Worm (Caenorhabditis elegans) whole organism, mixed stage, embryonic: ENCODE data around the gene C49H3.4.

Experiments
- M03D4.4 ChIP-seq: sonication (generic microtip); optimal IDR thresholded peaks from 2 replicates; lab custom pipeline; 2017; ENCODE audit warnings: mild to moderate bottlenecking, missing genetic modification characterization, missing compliant biosample characterization
- bed-3 ChIP-seq: fragments of 200-800 bp; sonication (Bioruptor generic); optimal IDR thresholded peaks from 3 replicates; lab custom pipeline; 2018; ENCODE audit warnings: mild to moderate bottlenecking, missing genetic modification characterization, moderate library complexity, missing compliant biosample characterization
- blmp-1 ChIP-seq: fragments of 150-350 bp; optimal IDR thresholded peaks from 2 replicates; lab custom pipeline; 2014; ENCODE audit warnings: missing biosample characterization, missing genetic modification characterization
- ceh-39 ChIP-seq: fragments of 150-350 bp; optimal IDR thresholded peaks from 2 replicates; lab custom pipeline; 2014; ENCODE audit warnings: missing biosample characterization, missing genetic modification characterization
- ceh-43 ChIP-seq: fragments of 200-800 bp; sonication (Bioruptor generic); optimal IDR thresholded peaks from 2 replicates; lab custom pipeline; 2018; ENCODE audit warnings: mild to moderate bottlenecking, missing genetic modification characterization, moderate library complexity, missing compliant biosample characterization
- ceh-83 ChIP-seq: fragments of 200-800 bp; sonication (Bioruptor generic); optimal IDR thresholded peaks from 2 replicates; lab custom pipeline; 2018; ENCODE audit warnings: mild to moderate bottlenecking, missing genetic modification characterization, missing compliant biosample characterization
- ces-1 ChIP-seq: fragments of 150-350 bp; optimal IDR thresholded peaks from 2 replicates; lab custom pipeline; 2014; ENCODE audit warnings: missing biosample characterization, missing genetic modification reagents, missing genetic modification characterization
- cnd-1 ChIP-seq: fragments of 200-800 bp; sonication (Bioruptor generic); optimal IDR thresholded peaks from 2 replicates; lab custom pipeline; 2018; ENCODE audit warnings: mild to moderate bottlenecking, missing genetic modification characterization, missing compliant biosample characterization
- drap-1 ChIP-seq: fragments of 200-800 bp; sonication (Bioruptor generic); optimal IDR thresholded peaks from 3 replicates; lab custom pipeline; 2018; ENCODE audit warnings: mild to moderate bottlenecking, missing genetic modification characterization, missing compliant biosample characterization
- elt-1 ChIP-seq: sonication (generic microtip); optimal IDR thresholded peaks from 2 replicates; lab custom pipeline; 2017; ENCODE audit warnings: missing genetic modification characterization, mild to moderate bottlenecking, missing compliant biosample characterization, antibody characterized with exemption, moderate library complexity, borderline replicate concordance; ENCODE audit not compliant: insufficient read depth
- elt-3 ChIP-seq: fragments of 150-350 bp; optimal IDR thresholded peaks from 2 replicates; lab custom pipeline; 2014; ENCODE audit warnings: missing biosample characterization, missing genetic modification characterization
- ham-2 ChIP-seq: fragments of 200-800 bp; sonication (Bioruptor generic); optimal IDR thresholded peaks from 2 replicates; lab custom pipeline; 2018; ENCODE audit warnings: mild to moderate bottlenecking, missing genetic modification characterization, missing compliant biosample characterization
- hlh-1 ChIP-seq: fragments of 150-350 bp; optimal IDR thresholded peaks from 2 replicates; lab custom pipeline; 2014; ENCODE audit warnings: missing biosample characterization, missing genetic modification reagents, missing genetic modification characterization
- lsy-2 ChIP-seq: fragments of 150-350 bp; optimal IDR thresholded peaks from 2 replicates; lab custom pipeline; 2014; ENCODE audit warnings: missing biosample characterization, missing genetic modification characterization
- mab-5 ChIP-seq: fragments of 150-350 bp; optimal IDR thresholded peaks from 2 replicates; lab custom pipeline; 2014; ENCODE audit warnings: missing biosample characterization, missing genetic modification characterization
- mep-1 ChIP-seq: fragments of 150-350 bp; optimal IDR thresholded peaks from 2 replicates; lab custom pipeline; 2017; ENCODE audit warnings: missing biosample characterization, missing genetic modification reagents, missing genetic modification characterization, inconsistent platforms
- nhr-12 ChIP-seq: fragments of 150-350 bp; optimal IDR thresholded peaks from 2 replicates; lab custom pipeline; 2014; ENCODE audit warnings: missing biosample characterization, missing genetic modification characterization
- nhr-2 ChIP-seq: fragments of 150-350 bp; optimal IDR thresholded peaks from 2 replicates; lab custom pipeline; 2014; ENCODE audit warnings: missing biosample characterization, missing genetic modification characterization
- nhr-28 ChIP-seq: fragments of 150-350 bp; optimal IDR thresholded peaks from 2 replicates; lab custom pipeline; 2014; ENCODE audit warnings: missing biosample characterization, missing genetic modification characterization
- pha-4 ChIP-seq: fragments of 150-350 bp; optimal IDR thresholded peaks from 2 replicates; lab custom pipeline; 2018; ENCODE audit warnings: missing biosample characterization, missing genetic modification reagents, missing genetic modification characterization
- sem-2 ChIP-seq: fragments of 200-800 bp; sonication (Bioruptor generic); optimal IDR thresholded peaks from 2 replicates; lab custom pipeline; 2018; ENCODE audit warnings: mild to moderate bottlenecking, missing genetic modification characterization, missing compliant biosample characterization
- snpc-4 ChIP-seq: fragments of 150-350 bp; optimal IDR thresholded peaks from 2 replicates; lab custom pipeline; 2014; ENCODE audit warnings: missing biosample characterization, missing genetic modification characterization
- sptf-1 ChIP-seq: sonication (generic microtip); optimal IDR thresholded peaks from 2 replicates; lab custom pipeline; 2017; ENCODE audit warnings: mild to moderate bottlenecking, missing genetic modification characterization, moderate library complexity, missing compliant biosample characterization
- tbx-8 ChIP-seq: fragments of 200-800 bp; sonication (Bioruptor generic); optimal IDR thresholded peaks from 2 replicates; lab custom pipeline; 2018; ENCODE audit warnings: mild to moderate bottlenecking, missing genetic modification characterization, moderate library complexity, missing compliant biosample characterization
- unc-120 ChIP-seq: sonication (generic microtip); optimal IDR thresholded peaks from 2 replicates; lab custom pipeline; 2017; ENCODE audit warnings: missing genetic modification characterization, missing compliant biosample characterization; ENCODE audit not compliant: poor library complexity, severe bottlenecking
- unc-39 ChIP-seq: fragments of 150-350 bp; optimal IDR thresholded peaks from 2 replicates; lab custom pipeline; 2014; ENCODE audit warnings: missing biosample characterization, missing genetic modification characterization
- unc-62 ChIP-seq: fragments of 150-350 bp; optimal IDR thresholded peaks from 2 replicates; lab custom pipeline; 2014; ENCODE audit warnings: missing biosample characterization, missing genetic modification reagents, missing genetic modification characterization
- zip-8 ChIP-seq: fragments of 150-350 bp; optimal IDR thresholded peaks from 2 replicates; lab custom pipeline; 2014; ENCODE audit warnings: missing biosample characterization, missing genetic modification characterization
- ztf-11 ChIP-seq: fragments of 150-350 bp; optimal IDR thresholded peaks from 2 replicates; lab custom pipeline; 2014; ENCODE audit warnings: missing biosample characterization, missing genetic modification characterization

The C49H3.4 gene

DNA sequence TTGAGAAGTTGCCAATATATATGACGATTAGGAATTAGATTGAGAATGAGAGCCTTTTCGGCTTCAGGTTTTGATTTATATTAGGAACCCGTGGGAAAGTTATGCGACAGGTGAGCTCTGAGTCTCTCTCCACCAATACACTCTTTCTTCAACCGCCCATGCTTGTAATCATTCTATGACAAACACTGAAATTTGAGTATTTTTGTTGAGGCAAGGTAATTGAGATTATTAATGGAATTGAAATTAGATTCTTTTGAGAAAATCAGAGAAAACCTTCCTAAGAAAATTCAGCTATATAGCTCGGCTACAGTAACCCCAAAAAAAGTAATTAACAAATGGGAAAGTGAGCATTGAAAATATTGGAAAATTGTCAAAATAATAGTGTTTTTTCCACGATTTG, 40.8 kb downstream of the C49H3.4 start, which contains the start of gene ceh-19:
ceh-19 (minus strand) TSS at position 101 of the 400 bp plus-strand sequence.
- TF ChIP-seq cnd-1 (tag; lab: Kevin White, UChicago) (no peak), snpc-4 (tag; lab: Kevin White, UChicago) (no peak), pha-4 (tag; lab: Kevin White, UChicago) (no peak)

DNA sequence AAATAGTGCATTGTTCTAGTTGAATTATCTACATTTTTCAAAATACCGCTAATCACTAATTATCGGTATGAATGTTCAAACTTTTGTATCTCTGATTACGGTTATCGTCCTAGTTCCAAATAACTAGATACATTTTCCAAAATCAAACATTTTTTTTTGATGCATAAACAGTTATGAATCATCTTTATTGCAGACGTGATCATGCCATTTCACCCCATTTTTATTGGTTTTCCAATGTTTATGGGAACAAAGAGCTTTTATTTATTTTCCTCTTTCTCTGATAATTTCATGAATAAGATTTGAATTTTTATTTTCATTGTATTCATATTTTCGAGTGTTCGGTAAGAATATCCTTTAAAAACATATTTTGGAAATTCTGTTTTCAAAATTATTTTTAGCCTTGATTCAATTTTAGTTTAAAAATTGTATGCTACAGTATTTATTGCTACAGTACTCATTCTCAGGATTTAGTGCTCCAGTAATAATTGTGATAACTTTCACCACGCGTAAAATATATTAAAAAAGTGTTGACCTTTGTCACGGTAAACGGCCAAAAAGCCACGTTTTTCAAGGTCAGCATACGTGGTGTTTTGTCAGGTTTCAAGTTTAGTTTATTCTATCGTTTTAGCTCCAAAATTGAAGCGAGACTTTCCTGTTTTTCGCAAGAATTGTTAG, 41.7 kb downstream of the C49H3.4 start, which contains the start of gene csr-1:
csr-1 (plus strand) TSS at position 625 of the 675 bp plus-strand sequence.
- no peak for TF ChIP-seq tbx-8 (GFP tag; lab: Kevin White, UChicago)
- no peak for TF ChIP-seq ceh-83 (GFP tag; lab: Kevin White, UChicago)
- TF ChIP-seq nhr-28, result no peak
- TF ChIP-seq sptf-1 (tag; lab: Kevin White, UChicago), result no peak
- TF ChIP-seq unc-39 (tag; lab: Kevin White, UChicago), result no peak
- no peak for TF ChIP-seq zip-8
- no peak for TF ChIP-seq unc-62 (GFP tag; lab: Kevin White, UChicago)

DNA sequence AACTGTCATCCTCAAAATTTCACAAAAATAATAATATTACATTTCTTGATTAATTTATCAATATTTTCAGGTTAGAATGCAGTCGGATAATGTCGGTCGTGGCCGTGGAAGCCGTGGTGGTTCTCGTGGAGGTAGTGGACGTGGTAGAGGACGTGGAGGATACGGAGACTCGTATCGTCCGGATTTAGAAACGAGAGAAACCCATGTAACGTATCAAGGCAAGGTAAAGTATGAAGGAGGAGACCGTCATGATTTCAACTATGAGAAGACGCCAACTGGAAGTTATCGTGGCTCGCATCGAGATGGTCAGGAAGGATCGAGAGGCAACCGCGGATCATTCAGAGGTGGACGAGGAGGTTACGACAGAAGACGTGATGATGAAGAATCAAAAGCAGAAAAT, 42.4 kb downstream of the C49H3.4 start, which contains the start of gene frpr-10:
frpr-10 (plus strand) TSS at position 301 of the 400 bp plus-strand sequence.
- TF ChIP-seq ceh-39 (tag; lab: Kevin White, UChicago), result no peak
- TF ChIP-seq bed-3 (GFP tag; lab: Kevin White, UChicago), result no peak
- TF ChIP-seq ces-1 (GFP tag; lab: Kevin White, UChicago), result no peak
- no peak for TF ChIP-seq ham-2 (GFP tag; lab: Kevin White, UChicago)
- TF ChIP-seq ceh-43 (GFP tag; lab: Kevin White, UChicago), result no peak
- TF ChIP-seq nhr-12 (tag; lab: Kevin White, UChicago), result no peak
- no peak for TF ChIP-seq drap-1 (GFP tag; lab: Kevin White, UChicago)
- TF ChIP-seq zip-8, result no peak
- no peak for TF ChIP-seq ztf-11 (tag; lab: Kevin White, UChicago)
- no peak for TF ChIP-seq hlh-1 (tag; lab: Kevin White, UChicago)
- no peak for TF ChIP-seq lsy-2
- no peak for TF ChIP-seq mep-1 (tag; lab: Kevin White, UChicago)
- TF ChIP-seq nhr-28, result no peak
- no peak for TF ChIP-seq elt-3 (tag; lab: Kevin White, UChicago)
- TF ChIP-seq nhr-2, result no peak
- no peak for TF ChIP-seq unc-39 (tag; lab: Kevin White, UChicago)
- no peak for TF ChIP-seq unc-120 (tag; lab: Kevin White, UChicago)

ce11 chrIV:7958092-7958491, 43.0 kb downstream of the C49H3.4 start:
- TF ChIP-seq elt-1 (tag; lab: Kevin White, UChicago), result no peak
- no peak for TF ChIP-seq unc-120 (tag; lab: Kevin White, UChicago)

DNA sequence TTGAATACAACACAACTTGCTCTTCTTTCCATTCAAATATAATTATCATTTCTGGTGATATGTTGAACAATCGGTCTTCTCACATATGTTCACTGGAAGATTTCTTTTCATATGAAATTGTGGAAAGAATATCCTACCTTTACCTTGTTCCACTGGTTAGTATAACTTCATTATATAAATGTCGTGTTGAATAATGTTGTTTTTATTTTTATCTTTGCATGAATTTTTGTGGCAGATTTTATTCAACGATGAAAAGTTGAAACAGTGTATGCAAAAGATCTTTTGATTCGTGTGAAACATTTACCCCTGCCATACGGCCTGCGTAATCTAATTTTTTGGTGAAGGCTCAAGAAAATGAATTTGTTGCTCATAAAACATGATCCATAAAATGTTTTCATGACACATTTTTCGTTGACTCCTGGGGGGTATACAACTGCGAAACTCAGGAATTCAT, 46.8 kb downstream of the C49H3.4 start:
- TF ChIP-seq elt-3 (tag; lab: Kevin White, UChicago) (no peak), blmp-1 (no peak), M03D4.4 (no peak), sem-2 (GFP tag; lab: Kevin White, UChicago) (no peak), bed-3 (GFP tag; lab: Kevin White, UChicago) (no peak), nhr-12 (tag; lab: Kevin White, UChicago) (no peak), cnd-1 (tag; lab: Kevin White, UChicago) (no peak), mep-1 (tag; lab: Kevin White, UChicago) (no peak), ceh-39 (tag; lab: Kevin White, UChicago) (no peak), ham-2 (GFP tag; lab: Kevin White, UChicago) (no peak), ceh-83 (GFP tag; lab: Kevin White, UChicago) (no peak), mab-5 (tag; lab: Kevin White, UChicago) (no peak)
